Worm (Caenorhabditis elegans) whole organism, L4/young adult: Measurements from ENCODE around the gene fbxc-36.

ENCODE experiments used
- W03F9.2 ChIP-seq: fragments of 150-350 bp; optimal IDR thresholded peaks from 2 replicates; lab custom pipeline; 2014; ENCODE audit warnings: missing biosample characterization, missing genetic modification characterization
- dao-5 ChIP-seq: sonication (generic microtip); optimal IDR thresholded peaks from 2 replicates; lab custom pipeline; 2016; ENCODE audit warnings: missing genotype, missing genetic modification characterization, moderate library complexity, missing compliant biosample characterization

- TF ChIP-seq dao-5 (tag; lab: Kevin White, UChicago): no peak
- no peak for TF ChIP-seq W03F9.2 (tag; lab: Kevin White, UChicago)
Measured at ce11 chrII:938549-938948, 2.2 kb upstream of the fbxc-36 start, which contains the start of gene R07C3.3.
